Worm (Caenorhabditis elegans): ENCODE data around the gene nlp-79.

- no peak for TF ChIP-seq nhr-77 (tag; optimal IDR thresholded peaks at IDR 0.05)
- TF ChIP-seq egl-27 (tag; optimal IDR thresholded peaks at IDR 0.05), result no peak
- TF ChIP-seq ZK546.5 (tag; optimal IDR thresholded peaks at IDR 0.05), result no peak
- no peak for TF ChIP-seq unc-39 (tag; optimal IDR thresholded peaks at IDR 0.05)
- no peak for TF ChIP-seq nhr-12 (tag; optimal IDR thresholded peaks at IDR 0.05)
- TF ChIP-seq nhr-23 (tag; optimal IDR thresholded peaks at IDR 0.05), result no peak
These were observed 39.6 kb downstream of the nlp-79 start, which contains the start of gene F58D2.4 for ce11 chrIV:13188959-13189358.
